Worm (Caenorhabditis elegans): ENCODE results near the gene catp-2.
"Not testable (repeated sequence)": the region's sequence is repeated elsewhere in the genome, so short reads cannot be mapped to it uniquely, and the experiment has no call there.

Gene catp-2

ce11 chrV:4934406-4934805 is at the start of gene catp-2:
Gene catp-2 (plus strand): TSS chrV:4934706.
- no peak for TF ChIP-seq unc-62 (GFP tag; optimal IDR thresholded peaks at IDR 0.05)

- no peak for TF ChIP-seq unc-62 (GFP tag; optimal IDR thresholded peaks at IDR 0.05)
These were observed 49.1 kb upstream of the catp-2 start, which contains the start of gene T19H12.3 for ce11 chrV:4885372-4885771. Gene T19H12.3 (plus strand): TSS chrV:4885672.

ce11 chrV:4889477-4889876 is 45.0 kb upstream of the catp-2 start, which contains the start of gene ugt-12:
Gene ugt-12 (minus strand): TSS chrV:4889629.
- TF ChIP-seq unc-62 (GFP tag; optimal IDR thresholded peaks at IDR 0.05) = no peak

DNA sequence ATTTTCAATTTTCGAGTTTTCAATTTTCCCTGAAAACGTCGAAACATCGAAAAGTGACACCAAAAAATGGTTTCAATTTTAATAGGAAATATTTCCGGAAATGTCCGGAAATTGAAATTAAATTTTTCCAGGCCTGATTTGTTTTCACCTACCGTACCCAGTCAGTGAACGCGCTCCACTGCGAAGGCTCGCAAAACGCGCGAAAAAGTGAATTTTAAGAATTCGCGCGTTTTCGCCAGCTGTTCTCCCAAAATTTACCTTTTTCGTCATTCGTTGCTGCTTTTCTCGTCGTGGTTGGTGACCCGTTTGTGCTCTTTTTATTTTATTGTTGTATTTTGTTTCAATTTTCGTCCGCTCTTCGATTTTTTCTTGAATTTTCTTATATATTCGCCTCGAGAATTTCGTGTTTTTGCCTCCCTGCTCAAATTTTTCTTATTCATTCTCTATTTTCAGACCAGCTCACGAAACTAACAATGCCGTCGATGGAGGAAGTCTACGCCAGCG is 44.5 kb upstream of the catp-2 start, which contains the start of gene T19H12.2:
Gene T19H12.2, plus strand, starts transcription at position 454 of the 504 bp plus-strand sequence.
- no peak for TF ChIP-seq unc-62 (GFP tag; optimal IDR thresholded peaks at IDR 0.05)

DNA sequence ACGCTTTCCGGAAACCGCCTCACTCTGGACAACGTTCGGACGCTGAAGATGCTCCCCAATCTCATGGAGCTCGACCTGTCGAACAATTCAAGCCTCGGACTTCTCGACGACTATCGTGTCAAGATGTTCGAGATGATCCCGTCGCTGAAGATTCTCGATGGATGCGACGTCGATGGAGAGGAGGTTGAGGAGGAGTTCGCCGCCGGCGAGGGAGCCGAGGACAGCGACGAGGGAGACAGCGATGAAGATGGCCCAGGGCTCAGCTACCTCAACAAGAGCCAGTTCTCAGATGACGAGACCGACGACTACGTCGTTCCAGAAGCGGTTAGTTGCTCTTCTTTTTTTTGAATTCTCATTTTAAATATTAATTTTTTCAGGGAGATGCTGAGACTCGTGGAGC is 43.7 kb upstream of the catp-2 start:
- TF ChIP-seq unc-62 (GFP tag; optimal IDR thresholded peaks at IDR 0.05) = no peak

DNA sequence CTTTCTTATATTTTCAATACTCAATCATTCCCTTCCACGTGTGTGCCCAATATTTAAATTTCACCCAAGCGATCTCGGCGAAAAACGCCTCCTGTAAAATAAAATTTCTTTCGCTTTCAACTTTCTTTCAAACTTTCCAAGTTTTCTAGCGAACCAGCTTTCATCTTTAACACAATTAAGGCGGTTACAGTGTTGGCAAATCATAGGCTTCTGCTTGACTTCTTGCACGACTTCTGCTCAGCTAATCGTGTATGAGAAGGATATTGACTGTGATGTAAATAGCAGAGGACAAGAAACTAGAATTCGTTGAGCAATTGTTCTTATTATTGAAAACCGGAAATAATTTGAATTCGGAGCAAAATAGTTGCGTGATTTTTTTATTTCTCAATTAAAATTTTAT is 43.2 kb upstream of the catp-2 start:
- no peak for TF ChIP-seq unc-62 (GFP tag; optimal IDR thresholded peaks at IDR 0.05)

DNA sequence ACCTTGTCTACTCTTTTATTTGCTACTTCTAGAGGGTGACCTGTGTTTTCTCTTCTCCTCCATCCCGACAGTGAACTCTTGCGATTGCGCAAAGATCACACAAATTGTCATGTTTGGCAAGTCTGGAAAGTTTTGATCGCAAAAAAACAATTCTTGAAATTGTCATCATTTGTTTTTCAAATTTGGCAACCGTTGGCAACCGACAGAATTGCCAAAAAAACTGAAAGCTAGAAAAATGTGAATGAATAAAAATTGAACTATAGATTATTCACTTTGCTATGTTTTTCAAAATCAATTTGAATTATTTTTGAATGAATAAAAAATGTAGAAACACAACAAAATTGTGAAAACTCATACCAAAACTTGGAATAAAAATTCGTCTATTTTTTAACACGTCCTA is 39.5 kb upstream of the catp-2 start, which contains the start of gene ugt-11:
Gene ugt-11, minus strand, starts transcription at position 101 of the 400 bp plus-strand sequence.
- no peak for TF ChIP-seq unc-62 (GFP tag; optimal IDR thresholded peaks at IDR 0.05)

DNA sequence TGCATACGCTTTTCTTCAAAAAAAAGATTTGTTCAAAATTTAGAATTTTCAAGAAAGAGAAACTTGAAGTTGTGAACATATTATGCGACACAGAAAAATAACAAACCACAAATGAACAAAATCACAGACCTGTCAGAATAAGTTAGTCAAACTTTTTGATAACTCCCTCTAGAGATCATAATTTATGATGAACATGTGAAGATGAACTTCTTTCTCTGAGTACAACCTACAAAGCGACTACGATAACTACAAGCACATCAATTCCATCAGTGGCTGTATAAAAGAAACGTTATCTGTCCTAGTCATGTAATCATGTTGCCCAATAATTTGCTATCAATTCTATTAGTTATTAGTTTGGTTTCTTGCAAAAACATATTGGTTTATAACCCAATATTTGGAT is 38.8 kb upstream of the catp-2 start, which contains the start of gene ugt-9:
Gene ugt-9, plus strand, starts transcription at position 305 of the 400 bp plus-strand sequence.
- no peak for TF ChIP-seq unc-62 (GFP tag; optimal IDR thresholded peaks at IDR 0.05)

- not testable (repeated sequence) for TF ChIP-seq unc-62 (GFP tag; optimal IDR thresholded peaks at IDR 0.05)
These were observed 34.5 kb upstream of the catp-2 start, which contains the start of gene ugt-10 for ce11 chrV:4900020-4900419. Gene ugt-10 (minus strand): TSS chrV:4900120.

- no peak for TF ChIP-seq unc-62 (GFP tag; optimal IDR thresholded peaks at IDR 0.05)
These were observed 33.4 kb upstream of the catp-2 start, which contains the start of gene ugt-67 for ce11 chrV:4901074-4901473. Gene ugt-67 (plus strand): TSS chrV:4901374.

DNA sequence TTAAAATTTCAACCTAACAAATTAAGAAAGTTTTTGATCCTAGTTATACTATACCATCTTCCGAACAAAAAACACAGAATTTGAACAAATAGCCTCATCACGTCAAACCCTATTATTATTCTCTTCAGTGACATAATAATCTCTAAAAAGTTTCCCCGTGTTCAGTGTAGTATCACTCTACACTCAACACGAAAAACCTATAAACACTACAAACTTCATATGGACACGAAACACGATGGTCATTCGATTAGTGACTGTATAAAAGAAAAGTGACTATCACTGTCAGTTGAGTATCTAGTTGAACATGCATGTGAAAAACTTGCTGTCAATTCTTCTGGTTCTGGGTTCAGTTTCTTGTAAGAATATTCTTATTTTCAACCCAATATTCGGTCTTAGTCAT is 30.8 kb upstream of the catp-2 start, which contains the start of gene ugt-8:
Gene ugt-8, plus strand, starts transcription at position 235 of the 400 bp plus-strand sequence.
- no peak for TF ChIP-seq unc-62 (GFP tag; optimal IDR thresholded peaks at IDR 0.05)

ce11 chrV:4905953-4906352 is 28.6 kb upstream of the catp-2 start, which contains the start of gene ugt-14:
Gene ugt-14 (plus strand): TSS chrV:4906253.
- no peak for TF ChIP-seq unc-62 (GFP tag; optimal IDR thresholded peaks at IDR 0.05)

DNA sequence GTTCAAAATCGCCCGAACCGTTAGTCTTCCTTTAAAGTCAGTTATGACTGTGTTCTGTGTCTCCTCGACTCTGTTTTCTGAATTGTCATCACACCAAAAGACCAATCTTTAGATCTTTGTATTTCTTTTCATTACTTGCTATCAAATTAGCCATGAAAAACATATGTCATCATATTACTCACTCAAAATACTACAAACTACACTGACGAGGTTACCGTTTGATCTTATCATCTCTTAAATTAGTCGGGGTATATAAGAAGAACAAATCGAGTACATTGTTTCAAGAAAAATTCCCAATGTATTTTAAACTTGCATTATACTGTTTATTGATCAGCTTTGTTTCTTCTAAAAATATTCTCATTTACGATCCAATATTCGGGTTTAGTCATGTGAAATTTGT is 25.9 kb upstream of the catp-2 start, which contains the start of gene ugt-13:
Gene ugt-13, plus strand, starts transcription at position 294 of the 400 bp plus-strand sequence.
- no peak for TF ChIP-seq unc-62 (GFP tag; optimal IDR thresholded peaks at IDR 0.05)

DNA sequence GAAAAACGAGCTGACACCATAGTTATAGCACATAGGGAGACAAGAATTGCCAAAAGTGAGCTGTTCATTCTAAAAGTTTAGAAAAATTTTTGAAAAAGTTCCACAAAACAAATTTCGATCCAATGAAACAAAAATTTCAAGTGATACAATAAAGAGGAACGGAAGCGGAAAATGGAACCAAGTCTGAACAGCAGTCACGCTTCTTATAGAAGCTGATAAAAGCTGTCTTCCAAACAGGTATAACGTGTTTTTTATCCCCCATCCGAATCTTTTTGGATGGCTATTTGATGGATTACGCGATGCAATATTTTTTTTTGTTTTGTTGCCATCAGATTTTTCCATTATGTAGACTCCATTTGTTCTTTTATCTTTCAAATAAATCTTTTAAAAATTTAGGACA is 22.2 kb upstream of the catp-2 start, which contains the start of gene H23N18.5:
Gene H23N18.5, minus strand, starts transcription at position 69 of the 400 bp plus-strand sequence.
- TF ChIP-seq unc-62 (GFP tag; optimal IDR thresholded peaks at IDR 0.05) = no peak

ce11 chrV:4913853-4914252 is 20.7 kb upstream of the catp-2 start:
- TF ChIP-seq unc-62 (GFP tag; optimal IDR thresholded peaks at IDR 0.05) = no peak

DNA sequence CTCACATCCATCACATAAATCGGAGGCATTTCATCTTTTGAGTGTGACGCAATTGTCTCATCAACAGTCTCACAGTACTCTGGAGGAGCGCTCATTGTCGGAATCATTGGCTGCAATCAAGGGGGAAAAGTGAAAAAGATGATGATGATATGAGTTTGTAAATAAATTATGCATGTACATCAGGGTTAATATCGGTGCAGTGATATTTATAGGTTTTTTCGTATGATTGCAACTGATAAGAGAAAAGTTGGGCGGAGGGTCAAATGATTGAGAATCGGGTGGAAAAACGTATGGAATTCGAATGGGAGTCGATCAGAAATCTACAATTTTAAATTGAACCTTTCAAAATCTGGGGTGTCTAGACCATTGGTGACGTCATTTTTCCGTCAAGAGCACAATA is 19.6 kb upstream of the catp-2 start, which contains the start of gene H23N18.6:
Gene H23N18.6, minus strand, starts transcription at position 201 of the 400 bp plus-strand sequence.
- no peak for TF ChIP-seq unc-62 (GFP tag; optimal IDR thresholded peaks at IDR 0.05)

DNA sequence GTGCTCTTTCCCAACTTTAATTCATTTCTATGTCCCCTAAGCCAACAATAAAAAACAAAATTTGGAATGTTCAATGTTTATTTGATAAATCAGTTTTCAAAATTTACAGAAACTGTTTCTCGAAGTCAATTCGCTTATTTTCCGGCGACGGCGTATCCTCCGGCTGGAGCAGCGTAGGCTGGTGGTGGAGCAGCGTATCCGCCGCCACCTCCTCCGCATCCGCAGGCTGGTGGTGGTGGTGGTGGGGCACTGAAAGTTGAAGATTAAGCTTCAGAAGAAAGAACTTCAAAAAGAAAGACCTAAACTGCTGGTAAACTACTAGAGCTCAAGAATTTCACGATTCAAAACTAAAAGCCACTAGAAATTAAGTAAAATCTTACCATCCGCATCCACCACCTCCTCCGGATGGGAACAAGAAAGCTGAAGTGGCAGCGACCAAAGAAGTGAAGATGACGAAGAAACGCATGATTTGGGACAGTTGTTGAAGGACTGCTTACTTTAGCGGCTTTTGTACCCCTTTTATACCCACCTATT is 16.3 kb upstream of the catp-2 start, which contains the start of gene C02E7.7:
Gene C02E7.7, minus strand, starts transcription at position 484 of the 534 bp plus-strand sequence.
- no peak for TF ChIP-seq unc-62 (GFP tag; optimal IDR thresholded peaks at IDR 0.05)

All from whole organism, dauer.